Worm (Caenorhabditis elegans): ENCODE results near the gene nas-8.

The nas-8 gene

DNA sequence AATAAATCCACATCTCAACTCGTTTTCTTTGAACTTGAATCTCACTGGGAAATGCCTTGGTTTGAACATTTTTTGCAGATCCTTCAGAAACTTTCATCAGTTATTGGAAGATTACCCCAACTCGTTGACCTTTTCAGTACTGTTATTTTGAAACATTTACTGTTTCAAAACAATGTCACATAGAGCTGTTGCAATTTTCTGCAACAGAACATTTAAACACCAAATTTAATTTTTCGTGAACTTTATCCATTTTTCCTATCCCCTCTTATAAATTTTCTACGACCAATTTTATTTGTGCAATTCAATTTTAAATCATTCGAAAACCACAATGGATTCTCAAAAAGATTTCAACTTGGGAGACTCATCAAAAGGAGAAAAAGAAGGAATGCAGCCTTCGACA lies 6.8 kb upstream of the nas-8 start, which contains the start of gene ZC477.2:
TSS of gene ZC477.2 (plus strand) at position 301 of the 400 bp plus-strand sequence.
- TF ChIP-seq mdl-1 (tag; optimal IDR thresholded peaks at IDR 0.05) (no peak), elt-1 (tag; optimal IDR thresholded peaks at IDR 0.05) (no peak)

DNA sequence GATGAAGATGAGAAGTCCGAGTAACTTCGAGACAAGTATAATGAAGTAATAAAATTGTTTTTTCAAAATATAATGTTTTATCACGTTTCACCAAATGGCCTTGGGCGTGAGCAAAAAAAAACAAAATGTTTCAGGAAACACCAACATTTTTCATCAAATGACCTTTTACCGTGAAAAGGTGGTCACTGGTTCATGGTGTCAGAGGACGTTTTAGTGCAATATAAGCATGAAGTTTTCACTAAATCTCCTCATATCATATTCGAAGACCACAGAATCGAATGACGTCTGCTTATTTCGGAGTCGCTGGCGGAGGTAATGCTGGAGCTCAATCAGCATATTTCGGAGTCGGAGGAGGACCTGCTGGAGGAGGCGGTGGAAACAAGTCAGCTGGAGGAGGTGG lies 3.3 kb upstream of the nas-8 start, which contains the start of the genes ZC477.7 and ssq-3:
TSS of gene ZC477.7 (minus strand) at position 101 of the 400 bp plus-strand sequence.
TSS of gene ssq-3 (plus strand) at position 251 of the 400 bp plus-strand sequence.
- TF ChIP-seq sea-2 (GFP tag; optimal IDR thresholded peaks at IDR 0.05) (no peak), elt-1 (tag; optimal IDR thresholded peaks at IDR 0.05) (no peak), ZK546.5 (tag; optimal IDR thresholded peaks at IDR 0.05) (no peak), lin-39 (tag; optimal IDR thresholded peaks at IDR 0.05) (no peak), fos-1 (tag; optimal IDR thresholded peaks at IDR 0.05) (no peak), nhr-76 (tag; optimal IDR thresholded peaks at IDR 0.05) (no peak), lsy-12 (tag; optimal IDR thresholded peaks at IDR 0.05) (no peak), jun-1 (tag; optimal IDR thresholded peaks at IDR 0.05) (no peak), unc-62 (GFP tag; optimal IDR thresholded peaks at IDR 0.05) (no peak), aly-2 (tag; optimal IDR thresholded peaks at IDR 0.05) (no peak)

DNA sequence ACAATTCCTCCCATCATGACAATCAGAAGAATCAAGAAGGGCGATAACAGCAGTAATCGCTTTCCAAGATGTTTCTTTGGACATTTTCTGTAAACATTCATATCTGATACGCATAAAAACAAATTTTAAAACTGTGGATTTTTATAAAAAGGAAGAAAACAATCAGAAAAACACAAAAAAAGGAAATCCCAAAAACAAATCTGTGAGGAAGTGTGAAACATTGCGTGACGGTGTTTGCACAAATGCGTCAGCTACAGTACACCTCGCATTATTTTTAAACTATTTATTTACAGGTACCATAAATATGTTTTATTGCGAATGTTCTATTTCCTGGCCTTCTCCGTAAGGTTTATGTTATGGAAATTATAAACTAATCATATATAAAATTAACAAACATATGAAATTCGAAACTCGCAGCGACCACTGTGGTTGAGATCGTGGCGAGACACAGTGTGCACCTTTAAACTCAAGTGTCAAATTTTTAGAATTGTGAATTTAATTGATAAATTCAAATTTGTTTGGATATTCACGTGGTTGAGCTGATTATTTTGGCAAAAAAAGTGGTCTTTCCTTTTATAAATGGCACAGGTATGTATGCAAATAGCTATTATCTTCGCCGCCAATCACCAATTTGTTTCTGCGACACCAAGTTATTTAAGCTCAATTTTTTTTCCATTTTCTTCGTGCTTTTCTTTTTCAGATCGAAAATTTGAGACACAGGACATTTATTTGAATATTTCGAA lies 6.8 kb downstream of the nas-8 start, which contains the start of the genes C34D4.10 and str-48:
TSS of gene C34D4.10 (minus strand) at position 101 of the 743 bp plus-strand sequence.
TSS of gene str-48 (plus strand) at position 693 of the 743 bp plus-strand sequence.
- TF ChIP-seq ama-1 (optimal IDR thresholded peaks at IDR 0.05) (no peak), lin-15B (tag; optimal IDR thresholded peaks at IDR 0.05) (no peak), nhr-77 (tag; optimal IDR thresholded peaks at IDR 0.05) (no peak), nhr-12 (tag; optimal IDR thresholded peaks at IDR 0.05) (no peak), pqm-1 (tag; optimal IDR thresholded peaks at IDR 0.05) (no peak), nhr-43 (tag; optimal IDR thresholded peaks at IDR 0.05; ENCODE audit: poor library complexity, severe bottlenecking) (no peak), aly-2 (tag; optimal IDR thresholded peaks at IDR 0.05) (no peak), lsy-12 (tag; optimal IDR thresholded peaks at IDR 0.05) (no peak)

DNA sequence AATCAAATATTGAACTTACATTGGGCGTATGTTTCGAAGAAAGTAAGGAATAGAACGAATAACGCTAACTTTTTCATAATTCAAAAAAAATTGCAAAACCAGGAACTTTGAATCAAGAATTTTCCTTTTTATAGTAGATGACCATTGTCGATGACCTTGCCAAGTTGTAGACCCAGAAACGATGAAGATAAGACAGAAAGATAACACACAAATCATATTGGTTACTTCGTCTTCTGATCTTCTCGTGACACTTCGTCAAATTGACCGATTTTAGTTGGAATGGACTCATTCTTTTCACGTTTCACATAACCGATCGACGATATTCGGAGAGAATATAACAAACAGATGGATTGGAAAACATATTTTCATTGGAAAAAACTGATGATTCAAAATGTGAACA lies 17.1 kb downstream of the nas-8 start, which contains the start of gene grsp-3:
TSS of gene grsp-3 (minus strand) at position 149 of the 400 bp plus-strand sequence.
- TF ChIP-seq fos-1 (tag; optimal IDR thresholded peaks at IDR 0.05), result no peak
- TF ChIP-seq hmg-11 (tag; optimal IDR thresholded peaks at IDR 0.05), result no peak
- peak; percentile 77 for TF ChIP-seq nhr-25 (tag; optimal IDR thresholded peaks at IDR 0.05)
- no peak for TF ChIP-seq ZK546.5 (tag; optimal IDR thresholded peaks at IDR 0.05)
- no peak for TF ChIP-seq unc-39 (tag; optimal IDR thresholded peaks at IDR 0.05)
- TF ChIP-seq elt-3 (tag; optimal IDR thresholded peaks at IDR 0.05), result peak in 1 of 3 experiments; percentile 61
- TF ChIP-seq elt-1 (tag; optimal IDR thresholded peaks at IDR 0.05), result peak; percentile 46
- TF ChIP-seq ceh-28 (tag; optimal IDR thresholded peaks at IDR 0.05), result peak; percentile 38
- peak; percentile 89 for TF ChIP-seq nhr-23 (tag; optimal IDR thresholded peaks at IDR 0.05)
- TF ChIP-seq nfya-1 (tag; optimal IDR thresholded peaks at IDR 0.05; ENCODE audit: insufficient read depth), result no peak
- TF ChIP-seq eor-1 (tag; optimal IDR thresholded peaks at IDR 0.05), result no peak

DNA sequence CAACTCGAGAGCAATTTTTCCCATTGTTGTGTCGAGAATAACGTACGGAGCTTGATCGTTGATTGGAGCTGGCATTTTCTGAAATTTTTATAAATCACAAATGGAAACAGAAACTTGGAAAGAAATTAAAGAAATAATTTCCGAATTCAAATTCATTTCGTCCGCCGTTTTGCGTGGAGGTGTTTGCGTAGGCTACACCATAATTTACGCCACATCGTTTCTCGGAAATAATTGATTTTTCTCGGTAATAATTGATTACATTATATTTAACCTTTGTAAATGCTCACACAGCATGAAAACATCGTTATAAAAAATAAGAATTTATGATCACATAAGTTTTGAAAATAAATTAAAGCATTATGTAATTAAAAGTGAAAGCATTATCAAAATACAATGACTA lies 18.4 kb downstream of the nas-8 start, which contains the start of gene cyn-12:
TSS of gene cyn-12 (minus strand) at position 78 of the 400 bp plus-strand sequence.
- peak; percentile 6 for TF ChIP-seq pqm-1 (tag; optimal IDR thresholded peaks at IDR 0.05)
- TF ChIP-seq ztf-11 (tag; optimal IDR thresholded peaks at IDR 0.05), result no peak
- TF ChIP-seq ceh-28 (tag; optimal IDR thresholded peaks at IDR 0.05), result peak; percentile 66
- peak; percentile 40 for TF ChIP-seq hmg-11 (tag; optimal IDR thresholded peaks at IDR 0.05)
- peak; percentile 36 for TF ChIP-seq nhr-23 (tag; optimal IDR thresholded peaks at IDR 0.05)

DNA sequence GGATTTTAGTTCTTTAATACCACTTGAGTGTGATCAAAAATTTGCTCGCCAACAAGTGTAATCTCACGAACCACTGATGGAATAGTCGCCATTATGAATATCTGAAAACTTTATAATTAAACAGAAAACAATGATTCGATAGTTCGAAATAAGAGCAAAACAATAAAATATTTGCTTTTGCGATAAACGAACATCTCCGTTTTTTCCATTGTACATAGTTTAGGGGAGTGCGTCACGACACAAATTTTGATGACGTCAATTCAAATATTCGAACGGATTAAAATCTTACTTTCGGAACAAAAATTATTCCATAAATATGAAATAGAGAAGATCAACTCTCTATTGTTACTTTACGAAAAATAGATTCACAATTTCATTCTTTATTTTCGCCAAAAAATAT lies 19.3 kb downstream of the nas-8 start, which contains the start of gene mutd-1:
TSS of gene mutd-1 (minus strand) at position 101 of the 400 bp plus-strand sequence.
- no peak for TF ChIP-seq sea-2 (GFP tag; optimal IDR thresholded peaks at IDR 0.05)
- TF ChIP-seq ceh-82 (tag; optimal IDR thresholded peaks at IDR 0.05), result no peak
- no peak for TF ChIP-seq lin-39 (tag; optimal IDR thresholded peaks at IDR 0.05)
- no peak for TF ChIP-seq tbx-2 (tag; optimal IDR thresholded peaks at IDR 0.05)
